Fruit fly (Drosophila melanogaster) whole organism, embryonic: Measurements from ENCODE around the gene Ctu2.

Source experiments
- Abd-B ChIP-seq: fragments of 200-800 bp; sonication (Bioruptor generic); optimal IDR thresholded peaks from 2 replicates; lab custom pipeline; 2018; ENCODE audit warnings: missing biosample characterization, mild to moderate bottlenecking, missing genetic modification characterization, moderate library complexity
- Bgb ChIP-seq: fragments of 200-800 bp; sonication (Bioruptor generic); IDR thresholded peaks from 2 replicates; pipeline ENCODE4 v1.3.6; 2022; ENCODE audit warnings: missing biosample characterization, missing genetic modification characterization; ENCODE audit not compliant: partially characterized antibody
- CG10366 ChIP-seq: fragments of 200-800 bp; sonication (Bioruptor generic); IDR thresholded peaks from 2 replicates; pipeline ENCODE4 v1.3.6; 2022; ENCODE audit warnings: missing biosample characterization, missing genetic modification characterization
- CG10431 ChIP-seq: fragments of 200-800 bp; sonication (Bioruptor generic); optimal IDR thresholded peaks from 3 replicates; lab custom pipeline; 2018; ENCODE audit warnings: missing biosample characterization, mild to moderate bottlenecking, missing genetic modification characterization
- CG12744 ChIP-seq: fragments of 200-800 bp; sonication (Bioruptor generic); optimal IDR thresholded peaks from 2 replicates; lab custom pipeline; 2016; ENCODE audit warnings: missing biosample characterization, missing genetic modification characterization
- CG12769 ChIP-seq: fragments of 200-800 bp; sonication (Bioruptor generic); optimal IDR thresholded peaks from 2 replicates; lab custom pipeline; 2019; ENCODE audit warnings: missing biosample characterization, mild to moderate bottlenecking, missing genetic modification characterization, moderate library complexity
- CG13287 ChIP-seq: fragments of 200-800 bp; sonication (Bioruptor generic); IDR thresholded peaks from 2 replicates; pipeline ENCODE4 v1.3.6; 2022; ENCODE audit warnings: missing biosample characterization, missing genetic modification characterization; ENCODE audit not compliant: partially characterized antibody
- CG14667 ChIP-seq: fragments of 200-800 bp; sonication (Bioruptor generic); IDR thresholded peaks from 2 replicates; pipeline ENCODE4 v1.3.6; 2022; ENCODE audit warnings: missing biosample characterization, missing genetic modification characterization
- CG15011 ChIP-seq: fragments of 200-800 bp; sonication (Bioruptor generic); optimal IDR thresholded peaks from 3 replicates; lab custom pipeline; 2018; ENCODE audit warnings: missing biosample characterization, mild to moderate bottlenecking, missing genetic modification characterization
- CG15696 ChIP-seq: fragments of 200-800 bp; sonication (Bioruptor generic); optimal IDR thresholded peaks from 2 replicates; lab custom pipeline; 2019; ENCODE audit warnings: missing biosample characterization, mild to moderate bottlenecking, missing genetic modification characterization, moderate library complexity
- CG16779 ChIP-seq: fragments of 200-800 bp; sonication (Bioruptor generic); IDR thresholded peaks from 2 replicates; pipeline ENCODE4 v1.3.6; 2022; ENCODE audit warnings: missing biosample characterization, missing genetic modification characterization
- CG16813 ChIP-seq: fragments of 200-800 bp; sonication (Bioruptor generic); IDR thresholded peaks from 3 replicates; pipeline ENCODE4 v1.3.6; 2022; ENCODE audit warnings: missing biosample characterization, missing genetic modification characterization; ENCODE audit not compliant: partially characterized antibody
- CG18011 ChIP-seq: fragments of 200-800 bp; sonication (Bioruptor generic); optimal IDR thresholded peaks from 2 replicates; lab custom pipeline; 2017; ENCODE audit warnings: missing biosample characterization, missing genetic modification characterization, mild to moderate bottlenecking, moderate library complexity, missing genotype
- CG31441 ChIP-seq: fragments of 200-800 bp; sonication (Bioruptor generic); IDR thresholded peaks from 2 replicates; pipeline ENCODE4 v1.3.6; 2022; ENCODE audit warnings: missing biosample characterization, missing genetic modification characterization
- CG42726 ChIP-seq: fragments of 200-800 bp; sonication (Bioruptor generic); IDR thresholded peaks from 2 replicates; pipeline ENCODE4 v1.3.6; 2022; ENCODE audit warnings: missing biosample characterization, missing genetic modification characterization; ENCODE audit not compliant: partially characterized antibody
- CG4404 ChIP-seq: fragments of 200-800 bp; sonication (Bioruptor generic); IDR thresholded peaks from 2 replicates; pipeline ENCODE4 v1.3.6; 2022; ENCODE audit warnings: missing biosample characterization, missing genetic modification characterization
- CG4617 ChIP-seq: fragments of 200-800 bp; sonication (Bioruptor generic); optimal IDR thresholded peaks from 3 replicates; lab custom pipeline; 2016; ENCODE audit warnings: missing biosample characterization, missing genetic modification characterization, borderline replicate concordance
- CG6765 ChIP-seq: fragments of 200-800 bp; sonication (Bioruptor generic); optimal IDR thresholded peaks from 3 replicates; lab custom pipeline; 2017; ENCODE audit warnings: missing biosample characterization, mild to moderate bottlenecking, missing genetic modification characterization
- CG7271 ChIP-seq: fragments of 200-800 bp; sonication (Bioruptor generic); optimal IDR thresholded peaks from 2 replicates; lab custom pipeline; 2018; ENCODE audit warnings: missing biosample characterization, mild to moderate bottlenecking, missing genetic modification characterization, moderate library complexity
- CG7556 ChIP-seq: fragments of 200-800 bp; sonication (Bioruptor generic); optimal IDR thresholded peaks from 2 replicates; lab custom pipeline; 2017; ENCODE audit warnings: missing biosample characterization, mild to moderate bottlenecking, missing genetic modification characterization
- CG7928 ChIP-seq: fragments of 200-800 bp; sonication (Bioruptor generic); optimal IDR thresholded peaks from 2 replicates; lab custom pipeline; 2017; ENCODE audit warnings: missing biosample characterization, mild to moderate bottlenecking, missing genetic modification characterization
- Dad ChIP-seq: fragments of 200-800 bp; sonication (Bioruptor generic); optimal IDR thresholded peaks from 3 replicates; lab custom pipeline; 2016; ENCODE audit warnings: missing biosample characterization, missing genetic modification characterization
- Dip2 ChIP-seq: fragments of 200-800 bp; sonication (Bioruptor generic); IDR thresholded peaks from 2 replicates; pipeline ENCODE4 v1.3.6; 2022; ENCODE audit warnings: missing biosample characterization, missing genetic modification characterization
- Eip74EF ChIP-seq, 2 experiments: fragments of 200-800 bp in 1 of 2; fragments of >200 bp in 1 of 2; sonication (Bioruptor generic) in 1 of 2; optimal IDR thresholded peaks; 2 replicates each; lab custom pipeline; 2017 to 2019; ENCODE audit warnings: missing biosample characterization in 2 of 2, missing genetic modification characterization in 2 of 2, mild to moderate bottlenecking in 1 of 2, moderate library complexity in 1 of 2
- H2.0 ChIP-seq: fragments of 200-800 bp; sonication (Bioruptor generic); IDR thresholded peaks from 2 replicates; pipeline ENCODE4 v1.3.6; 2022; ENCODE audit warnings: missing biosample characterization, missing genetic modification characterization
- HHEX ChIP-seq: fragments of 200-800 bp; sonication (Bioruptor generic); optimal IDR thresholded peaks from 3 replicates; lab custom pipeline; 2017; ENCODE audit warnings: missing biosample characterization, mild to moderate bottlenecking, missing genetic modification characterization, missing genetic modification reagents
- HmgD ChIP-seq: fragments of 200-800 bp; sonication (Bioruptor generic); optimal IDR thresholded peaks from 3 replicates; lab custom pipeline; 2016; ENCODE audit warnings: missing biosample characterization, missing genetic modification characterization
- Neu2 ChIP-seq: fragments of 200-800 bp; sonication (Bioruptor generic); optimal IDR thresholded peaks from 3 replicates; lab custom pipeline; 2016; ENCODE audit warnings: missing biosample characterization, missing genetic modification characterization, borderline replicate concordance
- Rfx ChIP-seq: fragments of 200-800 bp; sonication (Bioruptor generic); IDR thresholded peaks from 2 replicates; pipeline ENCODE4 v1.3.6; 2022; ENCODE audit warnings: missing biosample characterization, missing genetic modification characterization
- Xrp1 ChIP-seq: fragments of 200-800 bp; sonication (Bioruptor generic); IDR thresholded peaks from 2 replicates; pipeline ENCODE4 v1.3.6; 2022; ENCODE audit warnings: missing biosample characterization, missing genetic modification characterization
- bcd ChIP-seq: fragments of 200-800 bp; sonication (Bioruptor generic); optimal IDR thresholded peaks from 2 replicates; lab custom pipeline; 2017; ENCODE audit warnings: missing biosample characterization, mild to moderate bottlenecking, missing genetic modification characterization
- cato ChIP-seq: fragments of 200-800 bp; sonication (Bioruptor generic); optimal IDR thresholded peaks from 2 replicates; lab custom pipeline; 2016; ENCODE audit warnings: missing biosample characterization, missing genetic modification characterization, borderline replicate concordance
- cg ChIP-seq: fragments of 200-800 bp; sonication (Bioruptor generic); optimal IDR thresholded peaks from 3 replicates; lab custom pipeline; 2019; ENCODE audit warnings: missing biosample characterization, mild to moderate bottlenecking, missing genetic modification characterization, moderate library complexity
- chif ChIP-seq, 2 experiments: fragments of 200-800 bp; sonication (Bioruptor generic); optimal IDR thresholded peaks; 3 replicates each; lab custom pipeline; 2016; ENCODE audit warnings: missing biosample characterization in 2 of 2, missing genetic modification characterization in 2 of 2
- ci ChIP-seq: fragments of 200-800 bp; sonication (Bioruptor generic); IDR thresholded peaks from 3 replicates; pipeline ENCODE4 v1.3.6; 2022; ENCODE audit warnings: missing biosample characterization, missing genetic modification characterization
- corto ChIP-seq: fragments of 200-800 bp; sonication (Bioruptor generic); optimal IDR thresholded peaks from 2 replicates; lab custom pipeline; 2016; ENCODE audit warnings: missing biosample characterization, mild to moderate bottlenecking, missing genetic modification characterization, moderate library complexity
- crp ChIP-seq, 2 experiments: fragments of 200-800 bp; sonication (Bioruptor generic); optimal IDR thresholded peaks; 2 replicates in 1 of 2; 3 replicates in 1 of 2; lab custom pipeline; 2017; ENCODE audit warnings: missing biosample characterization in 2 of 2, missing genetic modification characterization in 2 of 2, mild to moderate bottlenecking in 1 of 2, moderate library complexity in 1 of 2
- gfzf ChIP-seq: fragments of 200-800 bp; sonication (Bioruptor generic); optimal IDR thresholded peaks from 2 replicates; lab custom pipeline; 2016; ENCODE audit warnings: missing biosample characterization, mild to moderate bottlenecking, missing genetic modification characterization, moderate library complexity
- hb ChIP-seq: fragments of 200-800 bp; sonication (Bioruptor generic); IDR thresholded peaks from 3 replicates; pipeline ENCODE4 v1.3.6; 2022; ENCODE audit warnings: missing biosample characterization, missing genetic modification characterization; ENCODE audit not compliant: partially characterized antibody
- insv ChIP-seq, 2 experiments: fragments of 200-800 bp; sonication (Bioruptor generic); optimal IDR thresholded peaks; 3 replicates each; lab custom pipeline; 2016 to 2018; ENCODE audit warnings: missing biosample characterization in 2 of 2, missing genetic modification characterization in 2 of 2
- mld ChIP-seq: fragments of 200-800 bp; sonication (Bioruptor generic); IDR thresholded peaks from 3 replicates; pipeline ENCODE4 v1.3.6; 2022; ENCODE audit warnings: missing biosample characterization, missing genetic modification characterization; ENCODE audit not compliant: partially characterized antibody
- pros ChIP-seq: fragments of 200-800 bp; sonication (Bioruptor generic); optimal IDR thresholded peaks from 3 replicates; lab custom pipeline; 2019; ENCODE audit warnings: missing biosample characterization, mild to moderate bottlenecking, missing genetic modification characterization, moderate library complexity
- run ChIP-seq: fragments of 200-800 bp; sonication (Bioruptor generic); optimal IDR thresholded peaks from 3 replicates; lab custom pipeline; 2018; ENCODE audit warnings: missing biosample characterization, mild to moderate bottlenecking, missing genetic modification characterization
- sd ChIP-seq: fragments of 200-800 bp; sonication (Bioruptor generic); optimal IDR thresholded peaks from 3 replicates; lab custom pipeline; 2018; ENCODE audit warnings: missing biosample characterization, mild to moderate bottlenecking, missing genetic modification characterization, moderate library complexity
- slou ChIP-seq: fragments of 200-800 bp; sonication (Bioruptor generic); optimal IDR thresholded peaks from 3 replicates; lab custom pipeline; 2016; ENCODE audit warnings: missing biosample characterization, missing genetic modification characterization
- sna ChIP-seq: fragments of 200-800 bp; sonication (Bioruptor generic); IDR thresholded peaks from 2 replicates; pipeline ENCODE4 v1.3.6; 2022; ENCODE audit warnings: missing biosample characterization, missing genetic modification characterization; ENCODE audit not compliant: partially characterized antibody
- sob ChIP-seq: fragments of 200-800 bp; sonication (Bioruptor generic); IDR thresholded peaks from 2 replicates; pipeline ENCODE4 v1.3.6; 2022; ENCODE audit warnings: missing biosample characterization, missing genetic modification characterization
- twi ChIP-seq: fragments of 200-800 bp; optimal IDR thresholded peaks from 2 replicates; lab custom pipeline; 2019; ENCODE audit warnings: missing biosample characterization, mild to moderate bottlenecking, missing genetic modification characterization, moderate library complexity
- yki ChIP-seq: fragments of >200 bp; optimal IDR thresholded peaks from 3 replicates; lab custom pipeline; 2018

The Ctu2 gene

DNA sequence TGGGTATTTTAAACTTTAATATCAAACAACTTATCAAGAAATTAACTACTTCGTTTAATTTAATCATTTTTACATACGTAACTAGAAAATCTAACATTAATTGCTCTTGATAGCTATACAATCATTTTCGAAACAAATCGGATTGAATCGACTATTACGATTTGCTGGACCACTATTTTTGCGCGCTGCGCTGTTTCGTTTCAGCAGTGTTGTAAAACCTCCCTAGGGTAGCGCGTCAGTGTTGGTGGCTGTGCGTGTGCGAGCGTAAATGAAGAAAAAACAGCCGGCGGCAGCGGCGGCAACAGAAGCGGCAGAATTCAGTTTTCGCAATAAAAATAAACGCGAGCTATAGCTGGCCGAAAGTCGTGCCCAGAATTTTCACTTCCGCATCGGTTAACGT lies 40.2 kb upstream of the Ctu2 start, which contains the start of gene CG33116:
Gene CG33116, plus strand, starts transcription at position 233 of the 400 bp plus-strand sequence.
- no peak; the same call in 1 of the 2 replicates for TF ChIP-seq CG42726 (GFP tag; lab: Robert Waterston, UW)
- peak; percentile 79 for TF ChIP-seq CG7556 (GFP tag; lab: Kevin White, UChicago)
- TF ChIP-seq Neu2 (GFP tag; lab: Kevin White, UChicago), result peak; percentile 5
- peak; percentile 51 for TF ChIP-seq cato (GFP tag; lab: Kevin White, UChicago)
- TF ChIP-seq CG12769 (tag; lab: Kevin White, UChicago), result peak; percentile 78
- peak; percentile 85 for TF ChIP-seq CG31441 (GFP tag; lab: Robert Waterston, UW)
- no peak for TF ChIP-seq CG7928 (GFP tag; lab: Kevin White, UChicago)
- TF ChIP-seq CG16813, result no peak
- peak; percentile 45 for TF ChIP-seq CG10431 (GFP tag; lab: Kevin White, UChicago)
- TF ChIP-seq cg, result peak; percentile 76
- TF ChIP-seq CG14667 (GFP tag; lab: Robert Waterston, UW), result no peak
- TF ChIP-seq Rfx (GFP tag; lab: Robert Waterston, UW), result peak; percentile 92
- peak in 1 of 2 experiments; percentile 25 for TF ChIP-seq insv (GFP tag; optimal IDR thresholded peaks at IDR 0.05; lab: Kevin White, UChicago)
- TF ChIP-seq chif (GFP tag; optimal IDR thresholded peaks at IDR 0.05; lab: Kevin White, UChicago), result peak; percentile 80 to 81
- TF ChIP-seq pros (GFP tag; lab: Kevin White, UChicago), result no peak
- peak; percentile 20 for TF ChIP-seq corto (GFP tag; lab: Kevin White, UChicago)
- peak; percentile 17 for TF ChIP-seq gfzf
- peak; percentile 77 for TF ChIP-seq Xrp1 (GFP tag; lab: Robert Waterston, UW)
- TF ChIP-seq run (tag; lab: Kevin White, UChicago), result peak; percentile 41
- peak; percentile 66 for TF ChIP-seq CG4404 (GFP tag; lab: Robert Waterston, UW)
- TF ChIP-seq CG15011 (GFP tag; lab: Kevin White, UChicago), result peak; percentile 48
- no peak for TF ChIP-seq hb (GFP tag; lab: Robert Waterston, UW)
- TF ChIP-seq CG4617 (GFP tag; lab: Kevin White, UChicago), result peak; percentile 71
- TF ChIP-seq Abd-B (GFP tag; lab: Kevin White, UChicago), result peak; percentile 52
- TF ChIP-seq sna, result no peak
- TF ChIP-seq H2.0 (GFP tag; lab: Robert Waterston, UW), result peak; percentile 79
- TF ChIP-seq HHEX (GFP tag; lab: Kevin White, UChicago), result peak; percentile 79
- TF ChIP-seq CG15696 (tag; lab: Kevin White, UChicago), result peak; percentile 85
- TF ChIP-seq slou (GFP tag; lab: Kevin White, UChicago), result peak; percentile 77
- TF ChIP-seq crp (GFP tag; optimal IDR thresholded peaks at IDR 0.05; lab: Kevin White, UChicago), result peak in 1 of 2 experiments; percentile 77
- no peak for TF ChIP-seq Dip2 (GFP tag; lab: Robert Waterston, UW)
- TF ChIP-seq Bgb (GFP tag; lab: Robert Waterston, UW), result peak; percentile 27; the same call in 1 of the 2 replicates
- peak; percentile 58 for TF ChIP-seq CG18011 (GFP tag; lab: Kevin White, UChicago)
- TF ChIP-seq yki (lab: Kevin White, UChicago), result no peak
- TF ChIP-seq twi (tag; lab: Kevin White, UChicago), result peak; percentile 64
- TF ChIP-seq CG7271 (tag; lab: Kevin White, UChicago), result peak; percentile 29
- peak in 1 of 2 experiments; percentile 53 for TF ChIP-seq Eip74EF (GFP tag; optimal IDR thresholded peaks at IDR 0.05; lab: Kevin White, UChicago)
- peak; percentile 54 for TF ChIP-seq CG13287 (GFP tag; lab: Robert Waterston, UW)
- TF ChIP-seq CG16779, result peak; percentile 87
- TF ChIP-seq mld (GFP tag; lab: Robert Waterston, UW), result no peak
- TF ChIP-seq bcd (GFP tag; lab: Kevin White, UChicago), result peak; percentile 85
- peak; percentile 71 for TF ChIP-seq CG6765 (GFP tag; lab: Kevin White, UChicago)
- peak; percentile 92 for TF ChIP-seq ci
- TF ChIP-seq CG10366 (GFP tag; lab: Robert Waterston, UW), result peak; percentile 70
- TF ChIP-seq sob, result peak; percentile 89
- peak; percentile 82 for TF ChIP-seq Dad (GFP tag; lab: Kevin White, UChicago)
- peak; percentile 51 for TF ChIP-seq sd (tag; lab: Kevin White, UChicago)
- peak; percentile 70 for TF ChIP-seq HmgD
- peak; percentile 71 for TF ChIP-seq CG12744 (GFP tag; lab: Kevin White, UChicago)
